Worm (Caenorhabditis elegans) whole organism, L2 larva: ENCODE results near the gene C01G10.5.

Experiments
- C34F6.9 ChIP-seq: fragments of 150-350 bp; optimal IDR thresholded peaks from 2 replicates; lab custom pipeline; 2014; ENCODE audit warnings: missing biosample characterization, missing genetic modification characterization
- F13H6.1 ChIP-seq: sonication (generic microtip); optimal IDR thresholded peaks from 2 replicates; lab custom pipeline; 2016; ENCODE audit warnings: missing genetic modification characterization, missing compliant biosample characterization
- R02D3.7 ChIP-seq: fragments of 150-350 bp; optimal IDR thresholded peaks from 2 replicates; lab custom pipeline; 2014; ENCODE audit warnings: missing biosample characterization, missing genetic modification characterization
- Y55F3AM.14 ChIP-seq: fragments of 200-800 bp; sonication (Bioruptor generic); optimal IDR thresholded peaks from 2 replicates; lab custom pipeline; 2018; ENCODE audit warnings: mild to moderate bottlenecking, missing genetic modification characterization, missing compliant biosample characterization
- ZK546.5 ChIP-seq: sonication (generic microtip); optimal IDR thresholded peaks from 2 replicates; lab custom pipeline; 2017; ENCODE audit warnings: missing biosample characterization, missing genetic modification characterization
- alr-1 ChIP-seq: fragments of 150-350 bp; optimal IDR thresholded peaks from 2 replicates; lab custom pipeline; 2014; ENCODE audit warnings: missing biosample characterization, missing genetic modification characterization
- ama-1 ChIP-seq: fragments of 150-350 bp; optimal IDR thresholded peaks from 2 replicates; lab custom pipeline; 2018; ENCODE audit warnings: inconsistent platforms
- ceh-16 ChIP-seq: fragments of 150-350 bp; optimal IDR thresholded peaks from 2 replicates; lab custom pipeline; 2014; ENCODE audit warnings: missing biosample characterization, missing genetic modification characterization
- ceh-82 ChIP-seq: fragments of 150-350 bp; optimal IDR thresholded peaks from 2 replicates; lab custom pipeline; 2014; ENCODE audit warnings: missing biosample characterization, missing genetic modification characterization
- crh-2 ChIP-seq: sonication (generic microtip); optimal IDR thresholded peaks from 2 replicates; lab custom pipeline; 2017; ENCODE audit warnings: missing biosample characterization, missing genetic modification characterization
- dmd-4 ChIP-seq: sonication (generic microtip); optimal IDR thresholded peaks from 2 replicates; lab custom pipeline; 2017; ENCODE audit warnings: missing biosample characterization, missing genetic modification characterization
- egl-27 ChIP-seq: sonication (generic microtip); optimal IDR thresholded peaks from 3 replicates; lab custom pipeline; 2017; ENCODE audit warnings: missing biosample characterization, missing genetic modification reagents, missing genetic modification characterization
- elt-1 ChIP-seq: fragments of 150-350 bp; optimal IDR thresholded peaks from 2 replicates; lab custom pipeline; 2014; ENCODE audit warnings: missing biosample characterization, missing genetic modification characterization
- fos-1 ChIP-seq: fragments of 150-350 bp; optimal IDR thresholded peaks from 2 replicates; lab custom pipeline; 2014; ENCODE audit warnings: missing biosample characterization, missing genetic modification characterization
- gmeb-1 ChIP-seq: fragments of 150-350 bp; optimal IDR thresholded peaks from 2 replicates; lab custom pipeline; 2014; ENCODE audit warnings: missing biosample characterization, missing genetic modification characterization
- mab-5 ChIP-seq: fragments of 150-350 bp; optimal IDR thresholded peaks from 2 replicates; lab custom pipeline; 2014; ENCODE audit warnings: missing biosample characterization, missing genetic modification characterization
- nhr-10 ChIP-seq: sonication (generic microtip); optimal IDR thresholded peaks from 2 replicates; lab custom pipeline; 2017; ENCODE audit warnings: missing biosample characterization, missing genetic modification characterization
- nhr-12 ChIP-seq: fragments of 150-350 bp; optimal IDR thresholded peaks from 2 replicates; lab custom pipeline; 2014; ENCODE audit warnings: missing biosample characterization, missing genetic modification characterization
- nhr-129 ChIP-seq: fragments of 150-350 bp; optimal IDR thresholded peaks from 2 replicates; lab custom pipeline; 2014; ENCODE audit warnings: missing biosample characterization, missing genetic modification characterization
- nhr-237 ChIP-seq: fragments of 150-350 bp; optimal IDR thresholded peaks from 2 replicates; lab custom pipeline; 2014; ENCODE audit warnings: missing biosample characterization, missing genetic modification characterization
- nhr-25 ChIP-seq: fragments of 150-350 bp; sonication (generic microtip); optimal IDR thresholded peaks from 3 replicates; lab custom pipeline; 2014; ENCODE audit warnings: missing biosample characterization, missing genetic modification characterization
- nhr-6 ChIP-seq: fragments of 150-350 bp; optimal IDR thresholded peaks from 2 replicates; lab custom pipeline; 2014; ENCODE audit warnings: missing biosample characterization, missing genetic modification characterization
- peb-1 ChIP-seq: fragments of 150-350 bp; optimal IDR thresholded peaks from 2 replicates; lab custom pipeline; 2014; ENCODE audit warnings: missing biosample characterization, missing genetic modification characterization
- sem-4 ChIP-seq: fragments of 150-350 bp; optimal IDR thresholded peaks from 2 replicates; lab custom pipeline; 2014; ENCODE audit warnings: missing biosample characterization, missing genetic modification reagents, missing genetic modification characterization
- skn-1 ChIP-seq: sonication (generic microtip); optimal IDR thresholded peaks from 2 replicates; lab custom pipeline; 2017; ENCODE audit warnings: missing biosample characterization, missing genetic modification characterization
- sma-3 ChIP-seq: sonication (generic microtip); optimal IDR thresholded peaks from 2 replicates; lab custom pipeline; 2016; ENCODE audit warnings: missing genetic modification reagents, missing genetic modification characterization, missing compliant biosample characterization
- snpc-4 ChIP-seq: fragments of 150-350 bp; optimal IDR thresholded peaks from 2 replicates; lab custom pipeline; 2014; ENCODE audit warnings: missing biosample characterization, missing genetic modification characterization
- unc-62 ChIP-seq: fragments of 150-350 bp; optimal IDR thresholded peaks from 2 replicates; lab custom pipeline; 2014; ENCODE audit warnings: missing biosample characterization, missing genetic modification reagents, missing genetic modification characterization
- zag-1 ChIP-seq: fragments of 150-350 bp; optimal IDR thresholded peaks from 2 replicates; lab custom pipeline; 2014; ENCODE audit warnings: missing biosample characterization, missing genetic modification characterization
- ztf-1 ChIP-seq: fragments of 200-800 bp; sonication (Bioruptor generic); conservative IDR thresholded peaks from 2 replicates; pipeline ENCODE4 v1.3.6; 2022; ENCODE audit warnings: missing genetic modification characterization, missing compliant biosample characterization
- ztf-11 ChIP-seq: sonication (generic microtip); optimal IDR thresholded peaks from 2 replicates; lab custom pipeline; 2017; ENCODE audit warnings: missing biosample characterization, missing genetic modification characterization
- ztf-4 ChIP-seq: fragments of 150-350 bp; optimal IDR thresholded peaks from 2 replicates; lab custom pipeline; 2014; ENCODE audit warnings: missing biosample characterization, missing genetic modification characterization

The C01G10.5 gene

ce11 chrV:15058423-15058822 lies 30.9 kb downstream of the C01G10.5 start:
- TF ChIP-seq nhr-12 (no peak), snpc-4 (tag; lab: Kevin White, UChicago) (no peak), crh-2 (tag; lab: Kevin White, UChicago) (no peak), elt-1 (tag; lab: Kevin White, UChicago) (no peak)

ce11 chrV:15057724-15058123 lies 31.6 kb downstream of the C01G10.5 start:
- no peak for TF ChIP-seq zag-1
- TF ChIP-seq fos-1: no peak

- TF ChIP-seq ztf-4 (tag; lab: Kevin White, UChicago): no peak
- TF ChIP-seq sma-3 (GFP tag; lab: Kevin White, UChicago): no peak
- TF ChIP-seq R02D3.7: no peak
- no peak for TF ChIP-seq ztf-11 (tag; lab: Kevin White, UChicago)
- TF ChIP-seq unc-62: no peak
- no peak for TF ChIP-seq ceh-16
These were observed 32.9 kb downstream of the C01G10.5 start for ce11 chrV:15056346-15056839.

ce11 chrV:15055873-15056272 lies 33.5 kb downstream of the C01G10.5 start, which contains the start of gene C25D7.16:
TSS of gene C25D7.16 (plus strand) at chrV:15056173.
- no peak for TF ChIP-seq ZK546.5 (tag; lab: Kevin White, UChicago)
- no peak for TF ChIP-seq ama-1 (lab: Kevin White, UChicago)
- TF ChIP-seq nhr-12: no peak
- TF ChIP-seq nhr-237 (tag; lab: Kevin White, UChicago): no peak
- TF ChIP-seq gmeb-1 (tag; lab: Kevin White, UChicago): no peak
- TF ChIP-seq dmd-4 (tag; lab: Kevin White, UChicago): no peak
- TF ChIP-seq mab-5 (tag; lab: Kevin White, UChicago): no peak
- no peak for TF ChIP-seq fos-1
- no peak for TF ChIP-seq crh-2 (tag; lab: Kevin White, UChicago)
- TF ChIP-seq egl-27: no peak

- TF ChIP-seq nhr-10 (tag; lab: Kevin White, UChicago): no peak
- no peak for TF ChIP-seq crh-2 (tag; lab: Kevin White, UChicago)
- TF ChIP-seq alr-1 (tag; lab: Kevin White, UChicago): no peak
- no peak for TF ChIP-seq sem-4 (tag; lab: Kevin White, UChicago)
- no peak for TF ChIP-seq nhr-6 (tag; lab: Kevin White, UChicago)
- no peak for TF ChIP-seq zag-1
- no peak for TF ChIP-seq C34F6.9 (tag; lab: Kevin White, UChicago)
- TF ChIP-seq peb-1: no peak
- no peak for TF ChIP-seq F13H6.1 (tag; lab: Kevin White, UChicago)
These were observed 34.6 kb downstream of the C01G10.5 start for ce11 chrV:15054733-15055132.

ce11 chrV:15052368-15052767 lies 37.0 kb downstream of the C01G10.5 start, which contains the start of the genes fbxa-82 and C25D7.5:
TSS of gene fbxa-82 (minus strand) at chrV:15052530.
TSS of gene C25D7.5 (plus strand) at chrV:15052650.
- TF ChIP-seq dmd-4 (tag; lab: Kevin White, UChicago) (no peak), fos-1 (peak; percentile 30), nhr-237 (tag; lab: Kevin White, UChicago) (no peak), nhr-6 (tag; lab: Kevin White, UChicago) (no peak)

ce11 chrV:15051720-15052119 lies 37.6 kb downstream of the C01G10.5 start:
- no peak for TF ChIP-seq ceh-82 (tag; lab: Kevin White, UChicago)
- no peak for TF ChIP-seq nhr-25 (tag; lab: Kevin White, UChicago)
- no peak for TF ChIP-seq sem-4 (tag; lab: Kevin White, UChicago)
- TF ChIP-seq nhr-129 (tag; lab: Kevin White, UChicago): no peak
- no peak for TF ChIP-seq F13H6.1 (tag; lab: Kevin White, UChicago)
- TF ChIP-seq skn-1 (tag; lab: Kevin White, UChicago): no peak
- no peak for TF ChIP-seq Y55F3AM.14 (GFP tag; lab: Kevin White, UChicago)
- no peak for TF ChIP-seq R02D3.7
- TF ChIP-seq dmd-4 (tag; lab: Kevin White, UChicago): no peak
- no peak for TF ChIP-seq alr-1 (tag; lab: Kevin White, UChicago)
- no peak for TF ChIP-seq nhr-12
- TF ChIP-seq ZK546.5 (tag; lab: Kevin White, UChicago): no peak
- TF ChIP-seq unc-62: no peak
- no peak for TF ChIP-seq ztf-1 (GFP tag; lab: Robert Waterston, UW)
- TF ChIP-seq ztf-11 (tag; lab: Kevin White, UChicago): no peak
